Worm (Caenorhabditis elegans): Measurements from ENCODE around the gene cdk-12.

cdk-12 gene

DNA sequence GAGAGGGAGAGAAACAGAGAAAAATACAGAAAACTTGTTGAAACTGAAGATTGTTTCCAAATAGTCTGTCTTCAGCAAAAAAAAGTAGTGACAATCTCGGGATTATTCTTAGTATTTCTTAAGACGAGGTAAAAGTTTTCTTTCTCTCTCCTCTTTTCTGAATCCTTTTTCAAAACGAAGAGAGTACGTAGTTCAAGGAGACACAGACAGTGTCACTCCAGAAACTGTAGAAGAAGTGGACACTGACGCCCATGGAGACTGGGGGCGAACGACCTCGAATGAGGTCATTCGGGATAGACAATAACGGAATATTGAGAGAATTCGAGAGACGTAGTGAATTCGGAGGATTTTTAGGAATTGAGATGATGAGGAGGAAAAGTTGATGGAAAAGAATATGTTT lies 1.8 kb upstream of the cdk-12 start, which contains the start of gene gly-6 (continued):
- TF ChIP-seq xbp-1 (tag; optimal IDR thresholded peaks at IDR 0.05) (no peak), ztf-11 (tag; optimal IDR thresholded peaks at IDR 0.05) (no peak), unc-62 (GFP tag; optimal IDR thresholded peaks at IDR 0.05) (no peak), dsc-1 (tag; optimal IDR thresholded peaks at IDR 0.05) (no peak), unc-86 (tag; optimal IDR thresholded peaks at IDR 0.05) (no peak), aly-2 (tag; optimal IDR thresholded peaks at IDR 0.05) (no peak), aha-1 (tag; optimal IDR thresholded peaks at IDR 0.05) (no peak), ztf-4 (tag; optimal IDR thresholded peaks at IDR 0.05) (no peak), egl-13 (tag; optimal IDR thresholded peaks at IDR 0.05) (no peak), sptf-1 (tag; optimal IDR thresholded peaks at IDR 0.05) (no peak), lin-14 (GFP tag; optimal IDR thresholded peaks at IDR 0.05) (peak; percentile 63), hpl-2 (GFP tag; optimal IDR thresholded peaks at IDR 0.05) (no peak), snu-23 (GFP tag; optimal IDR thresholded peaks at IDR 0.05) (peak; percentile 27), sox-4 (tag; optimal IDR thresholded peaks at IDR 0.05) (no peak), dpl-1 (GFP tag; optimal IDR thresholded peaks at IDR 0.05) (no peak), ets-5 (GFP tag; IDR thresholded peaks at IDR 0.05) (no peak), nhr-85 (tag) (peak; percentile 82), F16B12.6 (tag; optimal IDR thresholded peaks at IDR 0.05) (no peak), nhr-19 (GFP tag; conservative IDR thresholded peaks at IDR 0.05) (no peak), skn-1 (tag; optimal IDR thresholded peaks at IDR 0.05) (no peak), pqm-1 (tag; optimal IDR thresholded peaks at IDR 0.05) (no peak), zip-4 (GFP tag; optimal IDR thresholded peaks at IDR 0.05) (no peak), lin-35 (GFP tag; optimal IDR thresholded peaks at IDR 0.05) (peak in 1 of 2 experiments; percentile 4), pax-3 (tag; optimal IDR thresholded peaks at IDR 0.05) (no peak), nhr-11 (tag; optimal IDR thresholded peaks at IDR 0.05) (no peak), C16A3.4 (tag; optimal IDR thresholded peaks at IDR 0.05) (no peak), alr-1 (tag; optimal IDR thresholded peaks at IDR 0.05; ENCODE audit: borderline replicate concordance) (no peak)

DNA sequence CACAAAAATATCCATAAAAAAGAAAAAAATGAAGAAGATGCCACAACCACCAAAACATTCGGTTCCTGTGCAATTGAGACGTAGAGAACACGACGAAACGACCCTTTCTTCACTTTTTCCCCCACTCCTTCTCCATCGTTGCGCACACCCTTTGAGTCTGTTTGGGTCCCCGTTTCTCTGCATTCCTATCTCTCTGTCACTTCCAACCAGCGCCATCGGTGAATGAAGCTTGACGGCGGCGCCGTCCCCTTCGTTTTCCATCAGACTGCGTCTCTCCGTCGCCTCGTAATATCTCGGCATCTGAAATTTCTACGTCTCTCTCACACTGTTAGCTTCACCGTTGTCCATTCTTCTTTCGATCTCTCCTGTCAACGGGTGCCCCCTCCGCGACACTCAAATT lies 2.8 kb downstream of the cdk-12 start:
- TF ChIP-seq nhr-71 (tag; optimal IDR thresholded peaks at IDR 0.05) (peak; percentile 34), efl-1 (optimal IDR thresholded peaks at IDR 0.05) (peak in 1 of 2 experiments; percentile 48), efl-1 (GFP tag; optimal IDR thresholded peaks at IDR 0.05 in 1 of 2) (peak; percentile 19 to 24), hlh-17 (GFP tag; optimal IDR thresholded peaks at IDR 0.05; ENCODE audit: borderline replicate concordance) (no peak), nhr-237 (tag; optimal IDR thresholded peaks at IDR 0.05) (no peak), pax-3 (tag; optimal IDR thresholded peaks at IDR 0.05) (no peak), mep-1 (tag; optimal IDR thresholded peaks at IDR 0.05) (no peak), dpl-1 (GFP tag; optimal IDR thresholded peaks at IDR 0.05) (peak in 1 of 3 experiments; percentile 8), nhr-47 (tag; optimal IDR thresholded peaks at IDR 0.05) (peak; percentile 40), snu-23 (GFP tag; optimal IDR thresholded peaks at IDR 0.05) (peak; percentile 25), egl-27 (tag; optimal IDR thresholded peaks at IDR 0.05) (no peak), blmp-1 (tag; optimal IDR thresholded peaks at IDR 0.05) (peak; percentile 7), lin-35 (GFP tag; optimal IDR thresholded peaks at IDR 0.05) (peak in 1 of 2 experiments; percentile 37), isw-1 (GFP tag; IDR thresholded peaks at IDR 0.05) (peak; percentile 39; the same call in 1 of the 2 replicates), swsn-7 (tag; optimal IDR thresholded peaks at IDR 0.05) (peak; percentile 31), ceh-82 (tag; optimal IDR thresholded peaks at IDR 0.05) (peak in 2 of 3 experiments; percentile 36 to 41), xbp-1 (tag; optimal IDR thresholded peaks at IDR 0.05) (peak; percentile 9), ztf-11 (tag; optimal IDR thresholded peaks at IDR 0.05) (peak in 1 of 2 experiments; percentile 25), jun-1 (tag; optimal IDR thresholded peaks at IDR 0.05) (peak; percentile 41), fkh-8 (tag; optimal IDR thresholded peaks at IDR 0.05) (peak; percentile 66), lsy-2 (tag; optimal IDR thresholded peaks at IDR 0.05) (peak in 1 of 2 experiments; percentile 46), lin-14 (GFP tag; optimal IDR thresholded peaks at IDR 0.05) (peak; percentile 86), pqm-1 (tag; optimal IDR thresholded peaks at IDR 0.05) (no peak), unc-86 (tag; optimal IDR thresholded peaks at IDR 0.05) (peak; percentile 40), C16A3.4 (tag; optimal IDR thresholded peaks at IDR 0.05) (no peak)

Measured in whole organism, L1 larva.